Worm (Caenorhabditis elegans): ENCODE measurements around the gene oac-15.

Gene oac-15

DNA sequence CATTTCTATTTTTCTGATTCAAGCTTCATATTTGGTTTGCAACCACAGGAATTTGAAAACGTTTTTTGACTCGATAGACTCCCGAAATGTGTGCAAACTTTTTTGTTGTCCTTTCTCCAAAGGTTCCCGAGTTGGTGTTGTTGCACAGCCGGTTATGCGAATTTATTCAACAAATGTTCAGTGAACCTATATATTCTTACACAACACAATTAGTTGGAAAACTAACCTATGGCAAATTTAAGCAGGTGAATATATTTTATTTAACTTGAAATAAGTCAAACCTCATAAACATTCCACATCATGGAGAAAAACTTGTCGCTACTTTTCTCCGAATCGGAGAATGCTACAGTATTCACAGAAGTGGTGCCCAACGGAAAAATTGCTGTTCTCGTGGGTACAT is 26.4 kb downstream of the oac-15 start, which contains the start of gene srz-14:
Gene srz-14, plus strand, starts transcription at position 301 of the 400 bp plus-strand sequence.
- no peak for TF ChIP-seq lin-13 (GFP tag; optimal IDR thresholded peaks at IDR 0.05)

ce11 chrV:16182918-16183317 is 26.8 kb downstream of the oac-15 start, which contains the start of gene srh-277:
TSS of gene srh-277 (plus strand) at chrV:16183218.
- no peak for TF ChIP-seq blmp-1 (tag; optimal IDR thresholded peaks at IDR 0.05; ENCODE audit: insufficient read depth)
- no peak for TF ChIP-seq crh-2 (tag; optimal IDR thresholded peaks at IDR 0.05)

- TF ChIP-seq snpc-4 (tag; optimal IDR thresholded peaks at IDR 0.05), result no peak
- no peak for TF ChIP-seq crh-2 (tag; optimal IDR thresholded peaks at IDR 0.05)
- TF ChIP-seq sma-3 (GFP tag; optimal IDR thresholded peaks at IDR 0.05), result no peak
- no peak for TF ChIP-seq fos-1 (tag; optimal IDR thresholded peaks at IDR 0.05)
- no peak for TF ChIP-seq dmd-4 (tag; optimal IDR thresholded peaks at IDR 0.05)
- TF ChIP-seq mab-5 (tag; optimal IDR thresholded peaks at IDR 0.05), result no peak
- no peak for TF ChIP-seq nhr-11 (tag; optimal IDR thresholded peaks at IDR 0.05)
- no peak for TF ChIP-seq lin-11 (tag; optimal IDR thresholded peaks at IDR 0.05)
- no peak for TF ChIP-seq skn-1 (tag; optimal IDR thresholded peaks at IDR 0.05)
- TF ChIP-seq ztf-1 (GFP tag; conservative IDR thresholded peaks at IDR 0.05), result no peak
- TF ChIP-seq ama-1 (optimal IDR thresholded peaks at IDR 0.05), result no peak
- no peak for TF ChIP-seq elt-1 (tag; optimal IDR thresholded peaks at IDR 0.05)
- TF ChIP-seq gmeb-1 (tag; optimal IDR thresholded peaks at IDR 0.05), result no peak
- no peak for TF ChIP-seq zag-1 (tag; optimal IDR thresholded peaks at IDR 0.05)
- TF ChIP-seq ZK546.5 (tag; optimal IDR thresholded peaks at IDR 0.05), result no peak
- no peak for TF ChIP-seq nhr-237 (tag; optimal IDR thresholded peaks at IDR 0.05)
- TF ChIP-seq unc-55 (GFP tag; optimal IDR thresholded peaks at IDR 0.05), result no peak
- TF ChIP-seq lin-39 (tag; optimal IDR thresholded peaks at IDR 0.05), result no peak
These were observed 27.6 kb downstream of the oac-15 start, which contains the start of gene srz-13 for ce11 chrV:16182110-16182509. TSS of gene srz-13 (plus strand) at chrV:16182410.

ce11 chrV:16180350-16180749 is 29.4 kb downstream of the oac-15 start, which contains the start of gene str-106:
TSS of gene str-106 (plus strand) at chrV:16180650.
- TF ChIP-seq lin-11 (tag; optimal IDR thresholded peaks at IDR 0.05) (no peak), ceh-82 (tag; optimal IDR thresholded peaks at IDR 0.05) (no peak), gmeb-1 (tag; optimal IDR thresholded peaks at IDR 0.05) (no peak), nhr-12 (tag; optimal IDR thresholded peaks at IDR 0.05) (no peak), mdl-1 (tag; optimal IDR thresholded peaks at IDR 0.05) (no peak), R02D3.7 (tag; optimal IDR thresholded peaks at IDR 0.05) (no peak)

ce11 chrV:16175757-16176156 is 34.0 kb downstream of the oac-15 start, which contains the start of gene cyp-33D1:
TSS of gene cyp-33D1 (minus strand) at chrV:16175857.
- TF ChIP-seq gmeb-1 (tag; optimal IDR thresholded peaks at IDR 0.05), result no peak
- no peak for TF ChIP-seq aly-2 (tag; optimal IDR thresholded peaks at IDR 0.05)
- no peak for TF ChIP-seq dmd-4 (tag; optimal IDR thresholded peaks at IDR 0.05)
- TF ChIP-seq ceh-16 (tag; optimal IDR thresholded peaks at IDR 0.05), result no peak
- TF ChIP-seq sma-3 (GFP tag; optimal IDR thresholded peaks at IDR 0.05), result no peak
- no peak for TF ChIP-seq skn-1 (tag; optimal IDR thresholded peaks at IDR 0.05)
- no peak for TF ChIP-seq mdl-1 (tag; optimal IDR thresholded peaks at IDR 0.05)

DNA sequence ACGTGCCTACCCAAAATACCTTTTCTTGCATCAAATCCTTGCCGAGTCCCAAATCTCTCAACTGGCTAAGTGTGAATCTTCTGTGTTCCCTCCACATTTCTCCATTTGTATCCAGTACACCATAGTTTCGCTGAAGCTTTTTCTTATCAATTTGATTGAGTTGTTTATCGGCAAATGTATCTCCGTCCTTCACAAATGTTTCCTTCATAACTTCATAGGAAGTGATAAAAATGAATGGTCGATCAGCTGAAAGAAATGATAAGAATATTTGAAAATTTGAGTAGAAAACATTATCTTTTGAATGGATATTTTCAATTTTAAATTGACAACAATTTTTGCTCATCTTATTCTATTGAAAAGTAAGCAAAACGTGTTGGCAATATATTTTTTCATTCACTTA is 34.5 kb downstream of the oac-15 start:
- TF ChIP-seq nhr-25 (tag; optimal IDR thresholded peaks at IDR 0.05) (no peak), mab-5 (tag; optimal IDR thresholded peaks at IDR 0.05) (no peak), fos-1 (tag; optimal IDR thresholded peaks at IDR 0.05) (peak; percentile 65)

DNA sequence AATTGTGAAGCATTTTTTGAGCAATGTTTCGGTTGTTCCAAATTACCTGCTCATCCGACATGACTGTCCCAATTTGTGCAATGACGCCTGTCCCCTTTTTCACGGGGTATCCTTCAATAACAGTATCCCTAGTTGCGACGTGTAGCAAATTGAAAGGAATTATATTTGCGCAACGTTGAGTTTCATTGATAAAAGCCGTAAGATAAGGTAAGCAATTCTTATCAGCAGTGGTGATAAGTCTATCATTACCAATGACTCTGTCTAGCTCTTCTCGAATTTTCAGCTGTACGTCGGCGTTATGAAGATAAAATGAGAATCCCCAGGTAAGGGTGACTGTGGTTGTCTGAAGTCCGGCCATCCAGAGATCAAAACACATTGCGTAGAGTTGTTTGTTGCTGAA is 35.6 kb downstream of the oac-15 start:
- TF ChIP-seq fos-1 (tag; optimal IDR thresholded peaks at IDR 0.05) (peak; percentile 35), F13H6.1 (tag; optimal IDR thresholded peaks at IDR 0.05) (no peak)

DNA sequence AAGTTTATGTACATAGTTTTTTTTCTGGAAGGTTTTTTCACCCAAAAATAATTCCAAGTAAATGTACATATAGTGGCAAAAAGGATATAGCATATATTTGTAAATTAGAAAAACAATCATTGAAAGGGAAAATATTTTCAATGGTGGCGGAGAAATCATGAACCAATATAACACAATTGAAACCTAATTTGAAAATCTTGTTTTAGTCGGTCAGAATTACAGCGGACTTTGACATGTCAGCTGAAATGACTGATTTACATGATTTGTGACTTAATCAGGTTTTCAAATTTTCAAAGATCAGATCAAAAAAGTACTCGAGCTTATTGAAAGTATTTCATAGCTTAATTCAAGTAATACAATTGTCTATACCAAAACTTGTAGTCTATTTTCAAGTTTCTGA is 38.0 kb downstream of the oac-15 start, which contains the start of gene K05D4.9:
Gene K05D4.9, minus strand, starts transcription at position 101 of the 400 bp plus-strand sequence.
- TF ChIP-seq crh-2 (tag; optimal IDR thresholded peaks at IDR 0.05) (no peak), nhr-237 (tag; optimal IDR thresholded peaks at IDR 0.05) (no peak), nhr-77 (tag; optimal IDR thresholded peaks at IDR 0.05) (no peak), F13H6.1 (tag; optimal IDR thresholded peaks at IDR 0.05) (no peak), elt-1 (tag; optimal IDR thresholded peaks at IDR 0.05) (no peak), skn-1 (tag; optimal IDR thresholded peaks at IDR 0.05) (no peak), sma-9 (GFP tag; optimal IDR thresholded peaks at IDR 0.05) (no peak), sma-9 (tag; optimal IDR thresholded peaks at IDR 0.05) (no peak), alr-1 (tag; optimal IDR thresholded peaks at IDR 0.05) (no peak), mab-5 (tag; optimal IDR thresholded peaks at IDR 0.05) (no peak)
